Fruit fly (Drosophila melanogaster): ENCODE data around the gene CG33645.

DNA sequence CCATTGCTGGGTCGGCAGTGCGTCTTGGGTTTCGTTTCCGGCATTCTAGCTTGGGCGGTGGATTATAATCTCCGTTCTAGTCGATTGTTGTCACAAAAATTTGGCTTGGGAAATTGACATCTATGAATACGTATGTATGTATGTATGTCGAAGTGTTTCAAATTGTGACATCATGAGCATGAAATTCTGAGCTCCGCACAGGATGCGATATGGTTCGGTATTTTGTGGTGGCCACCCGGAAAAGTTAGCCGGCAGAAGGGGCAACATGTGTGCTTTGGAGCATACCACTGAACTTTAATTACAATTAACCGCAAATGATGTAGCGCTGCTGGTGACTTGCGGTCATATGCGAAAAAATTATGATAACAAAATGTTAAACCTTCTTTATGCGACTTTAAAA is 3.1 kb downstream of the CG33645 start, which contains the start of gene CG15638:
- no peak for TF ChIP-seq CG8478 (optimal IDR thresholded peaks at IDR 0.05)
- TF ChIP-seq CTCF (optimal IDR thresholded peaks at IDR 0.05) = no peak

All from S2 (cell line).